Fruit fly (Drosophila melanogaster): ENCODE results near the gene CG12594.

The CG12594 gene

DNA sequence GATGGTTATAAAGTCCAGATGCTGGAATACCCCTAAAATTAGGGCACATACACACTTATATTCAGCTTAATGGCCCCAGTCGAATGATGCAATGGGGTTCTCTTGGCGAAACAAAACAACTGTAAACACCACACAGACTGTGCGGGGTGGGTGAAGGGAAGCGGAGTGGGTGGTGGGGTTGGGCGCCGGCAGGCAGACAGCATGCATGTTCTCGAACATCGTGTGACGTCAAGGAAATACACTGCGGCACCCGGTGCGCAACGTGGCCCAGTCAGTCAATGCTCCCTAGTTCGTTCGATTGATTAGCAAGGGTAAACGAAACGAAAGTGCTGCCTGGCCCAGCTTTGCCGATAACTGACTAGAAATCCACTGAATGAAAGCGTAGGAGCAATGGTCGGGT, 41.0 kb downstream of the CG12594 start:
- TF ChIP-seq Abd-B (GFP tag; optimal IDR thresholded peaks at IDR 0.05) (no peak), tai (GFP tag; optimal IDR thresholded peaks at IDR 0.05) (no peak), Rel (GFP tag; optimal IDR thresholded peaks at IDR 0.05) (no peak), Rel (tag; optimal IDR thresholded peaks at IDR 0.05) (peak; percentile 29)

DNA sequence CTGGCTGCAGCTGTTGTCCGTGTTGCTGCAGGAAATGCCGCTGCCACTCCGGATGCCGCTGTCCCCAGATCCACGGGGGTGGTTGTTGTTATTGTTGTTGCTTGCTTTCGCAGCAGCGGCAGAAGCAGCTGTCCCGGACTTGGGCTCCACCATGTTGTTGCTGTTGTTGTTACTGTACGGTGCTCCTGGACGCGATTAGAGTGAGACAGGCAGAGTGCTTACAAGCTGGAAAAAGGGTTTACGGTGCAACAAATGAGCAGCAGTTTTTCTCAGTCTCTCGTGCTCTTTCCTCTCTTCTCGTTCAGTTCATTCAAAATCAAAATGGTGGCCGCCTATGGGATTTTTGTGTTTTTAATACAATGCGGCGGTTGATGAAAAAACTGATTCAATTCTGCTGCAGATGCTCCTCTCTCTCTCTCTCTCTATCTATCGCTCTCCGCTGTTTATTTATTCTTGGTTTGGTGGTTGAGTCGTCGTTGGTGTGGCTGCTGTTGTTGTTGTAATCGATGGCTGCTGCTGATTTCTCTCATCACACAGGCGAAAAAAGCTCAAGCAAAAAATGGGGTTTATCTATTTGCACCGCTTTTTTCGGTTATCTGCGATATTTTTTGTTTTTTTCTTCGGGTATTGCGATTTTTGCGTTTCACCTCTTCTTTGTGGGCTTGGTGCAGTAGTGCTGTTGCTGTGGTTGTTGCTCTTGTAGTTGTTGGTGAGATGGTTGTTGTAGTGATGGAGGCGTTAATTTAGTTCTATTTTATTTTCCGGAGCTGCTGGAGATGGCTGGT, 42.2 kb downstream of the CG12594 start:
- TF ChIP-seq sv (GFP tag; optimal IDR thresholded peaks at IDR 0.05) (no peak), Rel (GFP tag; optimal IDR thresholded peaks at IDR 0.05) (no peak), Rel (tag; optimal IDR thresholded peaks at IDR 0.05) (peak; percentile 55), psq (GFP tag; optimal IDR thresholded peaks at IDR 0.05) (peak; percentile 26)

DNA sequence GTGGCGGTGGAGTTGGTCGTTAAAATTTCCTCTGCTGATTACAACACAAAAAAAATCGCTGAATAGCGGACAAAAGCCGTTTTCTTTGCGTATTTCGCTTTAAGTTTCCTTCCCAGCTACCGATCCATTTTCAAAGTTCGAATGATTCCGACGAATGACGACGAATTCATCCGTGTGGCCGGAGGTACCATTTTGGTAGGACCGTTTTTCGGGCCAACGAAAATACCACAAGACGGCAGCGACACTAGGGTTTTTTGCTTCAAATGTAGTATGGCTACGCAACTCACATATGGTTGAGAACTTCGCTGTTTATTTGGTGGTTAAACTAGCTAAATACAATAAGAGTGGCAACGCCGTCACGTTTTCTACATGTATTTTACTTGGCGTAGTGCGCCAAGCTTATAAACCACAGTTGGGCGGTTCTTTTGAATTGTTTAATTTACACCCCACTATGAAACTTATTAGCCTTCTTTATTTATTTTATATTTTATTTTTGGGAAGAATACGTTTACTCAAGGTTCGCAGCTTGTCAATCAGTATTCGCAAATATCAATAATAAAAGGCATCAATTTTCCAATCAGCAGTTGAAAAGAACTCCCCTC, 42.8 kb downstream of the CG12594 start, which contains the start of gene Lk6:
TSS of gene Lk6 (minus strand) at position 179 of the 602 bp plus-strand sequence.
- TF ChIP-seq Hnf4 (GFP tag; optimal IDR thresholded peaks at IDR 0.05) (no peak), dl (GFP tag; optimal IDR thresholded peaks at IDR 0.05; ENCODE audit: insufficient read depth in 1 of 2, partially characterized antibody in 2 of 2) (no peak), sage (GFP tag; optimal IDR thresholded peaks at IDR 0.05) (peak; percentile 69), HLH106 (tag; optimal IDR thresholded peaks at IDR 0.05) (peak; percentile 45), dsf (GFP tag; optimal IDR thresholded peaks at IDR 0.05; ENCODE audit: borderline replicate concordance) (no peak), Abd-B (GFP tag; optimal IDR thresholded peaks at IDR 0.05) (no peak), tai (GFP tag; optimal IDR thresholded peaks at IDR 0.05) (no peak), h (GFP tag; optimal IDR thresholded peaks at IDR 0.05) (peak; percentile 58), woc (GFP tag; optimal IDR thresholded peaks at IDR 0.05) (no peak), Myc (optimal IDR thresholded peaks at IDR 0.05) (peak; percentile 14), psq (GFP tag; optimal IDR thresholded peaks at IDR 0.05) (peak; percentile 13), OdsH (GFP tag; optimal IDR thresholded peaks at IDR 0.05) (peak; percentile 40), Hr83 (GFP tag; optimal IDR thresholded peaks at IDR 0.05; ENCODE audit: poor library complexity, severe bottlenecking) (peak; percentile 53), dmrt93B (GFP tag; optimal IDR thresholded peaks at IDR 0.05) (peak; percentile 23), Rel (GFP tag; optimal IDR thresholded peaks at IDR 0.05) (no peak), Rel (tag; optimal IDR thresholded peaks at IDR 0.05) (peak; percentile 65), GATAd (GFP tag; optimal IDR thresholded peaks at IDR 0.05) (no peak), usp (GFP tag; optimal IDR thresholded peaks at IDR 0.05) (no peak), CrebA (GFP tag; optimal IDR thresholded peaks at IDR 0.05; ENCODE audit: borderline replicate concordance) (no peak), jim (GFP tag; optimal IDR thresholded peaks at IDR 0.05) (peak; percentile 38), Dif (GFP tag; optimal IDR thresholded peaks at IDR 0.05; ENCODE audit: partially characterized antibody) (peak; percentile 72), sv (GFP tag; optimal IDR thresholded peaks at IDR 0.05) (no peak), Vsx2 (GFP tag; optimal IDR thresholded peaks at IDR 0.05; ENCODE audit: partially characterized antibody) (no peak), fru (GFP tag; optimal IDR thresholded peaks at IDR 0.05) (peak; percentile 57), br (GFP tag; optimal IDR thresholded peaks at IDR 0.05) (peak; percentile 58), foxo (GFP tag; optimal IDR thresholded peaks at IDR 0.05) (peak in 1 of 2 experiments; percentile 52), Sp1 (GFP tag; optimal IDR thresholded peaks at IDR 0.05) (peak; percentile 84), Hr78 (GFP tag; optimal IDR thresholded peaks at IDR 0.05) (no peak), brk (GFP tag; optimal IDR thresholded peaks at IDR 0.05) (peak; percentile 70), rgr (GFP tag; optimal IDR thresholded peaks at IDR 0.05) (peak; percentile 50), CG32264 (GFP tag; optimal IDR thresholded peaks at IDR 0.05) (no peak), Dfd (GFP tag; optimal IDR thresholded peaks at IDR 0.05) (no peak), lola (GFP tag; optimal IDR thresholded peaks at IDR 0.05) (no peak), N (GFP tag; optimal IDR thresholded peaks at IDR 0.05) (no peak), pan (optimal IDR thresholded peaks at IDR 0.05) (no peak), CG9705 (GFP tag; optimal IDR thresholded peaks at IDR 0.05) (peak; percentile 48), Mio (GFP tag; optimal IDR thresholded peaks at IDR 0.05) (no peak), Jra (GFP tag; optimal IDR thresholded peaks at IDR 0.05) (peak; percentile 46), ey (GFP tag; optimal IDR thresholded peaks at IDR 0.05) (no peak)

All from whole organism, wandering third instar larva.